Worm (Caenorhabditis elegans): ENCODE results near the gene ZK673.6.

DNA sequence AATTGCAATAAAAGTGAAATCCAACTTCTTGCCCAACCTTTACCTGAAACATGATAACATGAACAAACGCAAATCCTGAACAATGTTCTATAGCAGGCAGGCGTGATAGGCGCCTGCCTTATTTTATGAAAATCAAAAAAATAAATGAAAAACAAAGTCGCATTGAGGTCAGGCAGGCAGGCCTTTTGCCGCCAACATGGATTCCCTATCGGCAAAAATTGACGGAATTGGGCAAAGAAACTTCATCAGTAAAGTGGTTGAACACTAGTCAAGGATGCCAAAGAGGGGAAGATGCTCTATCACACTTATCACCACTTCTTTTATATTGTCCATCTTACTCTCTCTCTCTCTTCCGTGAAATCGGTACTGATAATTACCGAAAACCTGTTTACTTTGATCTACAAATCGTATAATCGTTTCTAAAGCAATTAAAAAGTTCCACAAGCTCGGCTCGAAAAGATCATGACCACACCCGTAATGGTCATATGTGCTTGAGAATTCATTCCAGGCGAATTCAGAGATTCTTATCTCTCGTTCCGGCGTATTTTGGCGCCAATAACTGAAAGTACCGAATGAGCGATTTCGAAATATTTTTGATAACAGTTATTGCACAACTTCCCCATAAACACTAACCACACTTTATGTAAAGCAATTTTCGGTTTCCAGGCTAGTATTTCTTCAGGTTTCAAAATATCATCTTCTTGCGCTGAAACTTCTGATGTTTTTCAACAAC is 17.9 kb upstream of the ZK673.6 start, which contains the start of the genes clec-60 and ZK666.11:
- TF ChIP-seq ztf-11 (tag; optimal IDR thresholded peaks at IDR 0.05) (no peak), elt-3 (tag; optimal IDR thresholded peaks at IDR 0.05) (no peak)
